Worm (Caenorhabditis elegans): ENCODE measurements around the gene bkip-1.
"Not testable (repeated sequence)": the region's sequence is repeated elsewhere in the genome, so short reads cannot be mapped to it uniquely, and the experiment has no call there.

DNA sequence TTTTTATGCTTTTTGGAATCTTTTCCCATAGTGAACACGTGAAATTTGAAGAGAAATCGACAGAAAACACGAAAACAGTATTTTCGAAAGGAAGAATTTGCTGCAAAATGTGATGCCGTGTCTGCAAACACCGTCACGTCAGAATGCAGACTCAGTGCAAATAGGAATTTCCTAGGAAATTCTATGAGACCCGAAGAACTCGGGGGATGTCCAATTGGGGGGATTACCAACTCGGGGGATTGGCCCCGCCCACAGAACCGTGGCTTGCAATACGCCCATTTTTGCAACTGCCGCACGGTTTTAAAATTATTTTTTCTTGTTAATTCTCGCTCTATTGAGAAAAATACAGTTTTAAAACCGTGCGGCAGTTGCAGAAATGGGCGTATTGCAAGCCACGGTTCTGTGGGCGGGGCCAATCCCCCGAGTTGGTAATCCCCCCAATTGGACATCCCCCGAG is 41.1 kb downstream of the bkip-1 start, which contains the start of gene cacn-1:
- TF ChIP-seq dve-1 (tag; optimal IDR thresholded peaks at IDR 0.05); ama-1 (optimal IDR thresholded peaks at IDR 0.05); rnt-1 (tag; optimal IDR thresholded peaks at IDR 0.05); syd-9 (tag; optimal IDR thresholded peaks at IDR 0.05); hlh-30 (tag; optimal IDR thresholded peaks at IDR 0.05; ENCODE audit: insufficient read depth); pqm-1 (tag; optimal IDR thresholded peaks at IDR 0.05); gmeb-2 (tag; optimal IDR thresholded peaks at IDR 0.05); odd-2 (tag; optimal IDR thresholded peaks at IDR 0.05); zip-5 (tag; optimal IDR thresholded peaks at IDR 0.05); mec-3 (tag; optimal IDR thresholded peaks at IDR 0.05; ENCODE audit: borderline replicate concordance); Y22D7AL.16 (tag; optimal IDR thresholded peaks at IDR 0.05); che-1 (tag; optimal IDR thresholded peaks at IDR 0.05): not testable (repeated sequence)
- TF ChIP-seq ceh-31 (tag; optimal IDR thresholded peaks at IDR 0.05) = peak; percentile 72
